Worm (Caenorhabditis elegans) whole organism, mixed stage, embryonic: ENCODE results near the gene R04F11.3.

Experiments
- ces-1 ChIP-seq: fragments of 150-350 bp; optimal IDR thresholded peaks from 2 replicates; lab custom pipeline; 2014; ENCODE audit warnings: missing biosample characterization, missing genetic modification reagents, missing genetic modification characterization
- elt-3 ChIP-seq: fragments of 150-350 bp; optimal IDR thresholded peaks from 2 replicates; lab custom pipeline; 2014; ENCODE audit warnings: missing biosample characterization, missing genetic modification characterization
- hlh-1 ChIP-seq: fragments of 150-350 bp; optimal IDR thresholded peaks from 2 replicates; lab custom pipeline; 2014; ENCODE audit warnings: missing biosample characterization, missing genetic modification reagents, missing genetic modification characterization
- nhr-12 ChIP-seq: fragments of 150-350 bp; optimal IDR thresholded peaks from 2 replicates; lab custom pipeline; 2014; ENCODE audit warnings: missing biosample characterization, missing genetic modification characterization
- nhr-237 ChIP-seq: fragments of 150-350 bp; optimal IDR thresholded peaks from 2 replicates; lab custom pipeline; 2014; ENCODE audit warnings: missing biosample characterization, missing genetic modification characterization
- nhr-28 ChIP-seq: fragments of 150-350 bp; optimal IDR thresholded peaks from 2 replicates; lab custom pipeline; 2014; ENCODE audit warnings: missing biosample characterization, missing genetic modification characterization
- snpc-4 ChIP-seq: fragments of 150-350 bp; optimal IDR thresholded peaks from 2 replicates; lab custom pipeline; 2014; ENCODE audit warnings: missing biosample characterization, missing genetic modification characterization
- unc-62 ChIP-seq: fragments of 150-350 bp; optimal IDR thresholded peaks from 2 replicates; lab custom pipeline; 2014; ENCODE audit warnings: missing biosample characterization, missing genetic modification reagents, missing genetic modification characterization
- ztf-11 ChIP-seq: fragments of 150-350 bp; optimal IDR thresholded peaks from 2 replicates; lab custom pipeline; 2014; ENCODE audit warnings: missing biosample characterization, missing genetic modification characterization

ce11 chrV:12353505-12353904 is 36.5 kb upstream of the R04F11.3 start:
- TF ChIP-seq elt-3 (tag; lab: Kevin White, UChicago) (no peak), ztf-11 (tag; lab: Kevin White, UChicago) (no peak), nhr-237 (tag; lab: Kevin White, UChicago) (no peak), unc-62 (no peak), ces-1 (no peak), nhr-12 (no peak), hlh-1 (tag; lab: Kevin White, UChicago) (no peak), nhr-28 (tag; lab: Kevin White, UChicago) (no peak), snpc-4 (no peak)
